Fruit fly (Drosophila melanogaster) whole organism, embryonic: ENCODE data around the gene tipE.

ENCODE experiments used
- B-H2 ChIP-seq: fragments of 200-800 bp; sonication (Bioruptor generic); optimal IDR thresholded peaks from 2 replicates; lab custom pipeline; 2018; ENCODE audit warnings: missing biosample characterization, mild to moderate bottlenecking, missing genetic modification characterization
- CG11093 ChIP-seq: fragments of 200-800 bp; sonication (Bioruptor generic); IDR thresholded peaks from 3 replicates; pipeline ENCODE4 v1.3.6; 2022; ENCODE audit warnings: missing biosample characterization, missing genetic modification characterization
- CG11695 ChIP-seq: fragments of 200-800 bp; sonication (Bioruptor generic); IDR thresholded peaks from 3 replicates; pipeline ENCODE4 v1.3.6; 2022; ENCODE audit warnings: missing biosample characterization, missing genetic modification characterization
- CG12155 ChIP-seq: fragments of 200-800 bp; sonication (Bioruptor generic); optimal IDR thresholded peaks from 3 replicates; lab custom pipeline; 2016; ENCODE audit warnings: missing biosample characterization, missing genetic modification characterization
- CG12391 ChIP-seq: fragments of 200-800 bp; sonication (Bioruptor generic); optimal IDR thresholded peaks from 3 replicates; lab custom pipeline; 2018; ENCODE audit warnings: missing biosample characterization, mild to moderate bottlenecking, missing genetic modification characterization, moderate library complexity
- CG12659 ChIP-seq: fragments of 200-800 bp; sonication (Bioruptor generic); optimal IDR thresholded peaks from 3 replicates; lab custom pipeline; 2017; ENCODE audit warnings: mild to moderate bottlenecking, missing biosample characterization, missing genetic modification reagents, missing genetic modification characterization
- CG15269 ChIP-seq: fragments of 200-800 bp; sonication (Bioruptor generic); optimal IDR thresholded peaks from 2 replicates; lab custom pipeline; 2018; ENCODE audit warnings: missing biosample characterization, mild to moderate bottlenecking, missing genetic modification characterization, moderate library complexity
- CG15514 ChIP-seq: fragments of 200-800 bp; sonication (Bioruptor generic); optimal IDR thresholded peaks from 3 replicates; lab custom pipeline; 2017; ENCODE audit warnings: missing biosample characterization, missing genetic modification characterization, mild to moderate bottlenecking, moderate library complexity, missing genetic modification reagents
- CG15601 ChIP-seq: fragments of 200-800 bp; sonication (Bioruptor generic); optimal IDR thresholded peaks from 3 replicates; lab custom pipeline; 2019; ENCODE audit warnings: missing biosample characterization, mild to moderate bottlenecking, missing genetic modification characterization, moderate library complexity
- CG17186 ChIP-seq: fragments of 200-800 bp; sonication (Bioruptor generic); optimal IDR thresholded peaks from 3 replicates; lab custom pipeline; 2017; ENCODE audit warnings: missing biosample characterization, missing genetic modification reagents, missing genetic modification characterization
- CG17385 ChIP-seq: fragments of 200-800 bp; sonication (Bioruptor generic); optimal IDR thresholded peaks from 3 replicates; lab custom pipeline; 2018; ENCODE audit warnings: missing biosample characterization, mild to moderate bottlenecking, missing genetic modification characterization
- CG18599 ChIP-seq: fragments of 200-800 bp; sonication (Bioruptor generic); optimal IDR thresholded peaks from 3 replicates; lab custom pipeline; 2017; ENCODE audit warnings: missing biosample characterization, missing genetic modification characterization, mild to moderate bottlenecking, moderate library complexity, missing genetic modification reagents
- CG2889 ChIP-seq: fragments of 200-800 bp; sonication (Bioruptor generic); IDR thresholded peaks from 3 replicates; pipeline ENCODE4 v1.3.6; 2022; ENCODE audit warnings: missing biosample characterization, missing genetic modification characterization
- CG31365 ChIP-seq: fragments of 200-800 bp; sonication (Bioruptor generic); optimal IDR thresholded peaks from 2 replicates; lab custom pipeline; 2018; ENCODE audit warnings: missing biosample characterization, mild to moderate bottlenecking, missing genetic modification characterization
- CG34224 ChIP-seq: fragments of 200-800 bp; sonication (Bioruptor generic); IDR thresholded peaks from 3 replicates; pipeline ENCODE4 v1.3.6; 2022; ENCODE audit warnings: missing biosample characterization, missing genetic modification characterization; ENCODE audit not compliant: partially characterized antibody
- CG3726 ChIP-seq: fragments of 200-800 bp; sonication (Bioruptor generic); IDR thresholded peaks from 3 replicates; pipeline ENCODE4, ENCODE4 v1.3.6; 2022; ENCODE audit warnings: missing biosample characterization, missing genetic modification characterization
- CG6272 ChIP-seq: fragments of 200-800 bp; sonication (Bioruptor generic); IDR thresholded peaks from 2 replicates; pipeline ENCODE4 v1.3.6; 2022; ENCODE audit warnings: missing biosample characterization, missing genetic modification characterization
- CG6689 ChIP-seq: fragments of 200-800 bp; sonication (Bioruptor generic); IDR thresholded peaks from 2 replicates; pipeline ENCODE4 v1.3.6; 2022; ENCODE audit warnings: missing biosample characterization, missing genetic modification characterization
- CG8089 ChIP-seq: fragments of 200-800 bp; sonication (Bioruptor generic); optimal IDR thresholded peaks from 3 replicates; lab custom pipeline; 2016; ENCODE audit warnings: missing biosample characterization, missing genetic modification characterization
- CG8765 ChIP-seq: fragments of 200-800 bp; sonication (Bioruptor generic); IDR thresholded peaks from 2 replicates; pipeline ENCODE4 v1.3.6; 2022; ENCODE audit warnings: missing biosample characterization, missing genetic modification characterization
- D19B ChIP-seq: fragments of 200-800 bp; sonication (Bioruptor generic); optimal IDR thresholded peaks from 2 replicates; lab custom pipeline; 2017; ENCODE audit warnings: missing biosample characterization, mild to moderate bottlenecking, missing genetic modification characterization
- Elba2 ChIP-seq: fragments of 200-800 bp; sonication (Bioruptor generic); optimal IDR thresholded peaks from 3 replicates; lab custom pipeline; 2016; ENCODE audit warnings: missing biosample characterization, missing genetic modification characterization
- GATAe ChIP-seq: fragments of 200-800 bp; sonication (Bioruptor generic); conservative IDR thresholded peaks from 2 replicates; pipeline ENCODE4 v1.3.6; 2022; ENCODE audit warnings: missing biosample characterization, missing genetic modification characterization
- HmgD ChIP-seq: fragments of 200-800 bp; sonication (Bioruptor generic); optimal IDR thresholded peaks from 3 replicates; lab custom pipeline; 2016; ENCODE audit warnings: missing biosample characterization, missing genetic modification characterization
- Hmx ChIP-seq: fragments of 200-800 bp; sonication (Bioruptor generic); optimal IDR thresholded peaks from 2 replicates; lab custom pipeline; 2016; ENCODE audit warnings: missing biosample characterization, missing genetic modification characterization
- Hr78 ChIP-seq, 2 experiments: fragments of 200-800 bp in 1 of 2; fragments of >200 bp in 1 of 2; sonication (Bioruptor generic) in 1 of 2; optimal IDR thresholded peaks; 2 replicates each; lab custom pipeline; 2017 to 2019; ENCODE audit warnings: missing biosample characterization in 2 of 2, missing genetic modification characterization in 2 of 2, mild to moderate bottlenecking in 1 of 2, moderate library complexity in 1 of 2
- Oaz ChIP-seq: fragments of 200-800 bp; sonication (Bioruptor generic); IDR thresholded peaks from 2 replicates; pipeline ENCODE4 v1.3.6; 2022; ENCODE audit warnings: missing biosample characterization, missing genetic modification characterization
- Rfx ChIP-seq: fragments of 200-800 bp; sonication (Bioruptor generic); IDR thresholded peaks from 2 replicates; pipeline ENCODE4 v1.3.6; 2022; ENCODE audit warnings: missing biosample characterization, missing genetic modification characterization
- Sox100B ChIP-seq: fragments of 200-800 bp; sonication (Bioruptor generic); optimal IDR thresholded peaks from 3 replicates; lab custom pipeline; 2018; ENCODE audit warnings: missing biosample characterization, mild to moderate bottlenecking, missing genetic modification characterization
- Xbp1 ChIP-seq: fragments of 200-800 bp; sonication (Bioruptor generic); optimal IDR thresholded peaks from 3 replicates; lab custom pipeline; 2016; ENCODE audit warnings: missing biosample characterization, mild to moderate bottlenecking, missing genetic modification characterization
- ase ChIP-seq: fragments of 200-800 bp; sonication (Bioruptor generic); IDR thresholded peaks from 3 replicates; pipeline ENCODE4 v1.3.6; 2022; ENCODE audit warnings: missing biosample characterization, missing genetic modification characterization
- br ChIP-seq: fragments of >200 bp; optimal IDR thresholded peaks from 2 replicates; lab custom pipeline; 2017
- chn ChIP-seq: fragments of 200-800 bp; sonication (Bioruptor generic); optimal IDR thresholded peaks from 2 replicates; lab custom pipeline; 2016; ENCODE audit warnings: missing biosample characterization, missing genetic modification characterization
- disco-r ChIP-seq: fragments of 200-800 bp; sonication (Bioruptor generic); optimal IDR thresholded peaks from 2 replicates; lab custom pipeline; 2016; ENCODE audit warnings: missing biosample characterization, missing genetic modification characterization
- dm ChIP-seq: fragments of 200-800 bp; sonication (Bioruptor generic); optimal IDR thresholded peaks from 3 replicates; lab custom pipeline; 2016; ENCODE audit warnings: missing biosample characterization, missing genetic modification characterization
- eyg ChIP-seq: fragments of 200-800 bp; sonication (Bioruptor generic); optimal IDR thresholded peaks from 3 replicates; lab custom pipeline; 2016; ENCODE audit warnings: missing biosample characterization, missing genetic modification characterization
- fru ChIP-seq: fragments of >200 bp; optimal IDR thresholded peaks from 2 replicates; lab custom pipeline; 2017
- fu2 ChIP-seq: fragments of 200-800 bp; sonication (Bioruptor generic); optimal IDR thresholded peaks from 2 replicates; lab custom pipeline; 2016; ENCODE audit warnings: missing biosample characterization, missing genetic modification characterization
- h ChIP-seq: fragments of >200 bp; optimal IDR thresholded peaks from 2 replicates; lab custom pipeline; 2017
- hth ChIP-seq: fragments of >200 bp; optimal IDR thresholded peaks from 2 replicates; lab custom pipeline; 2017; ENCODE audit warnings: inconsistent platforms
- jing ChIP-seq: fragments of 200-800 bp; sonication (Bioruptor generic); optimal IDR thresholded peaks from 2 replicates; lab custom pipeline; 2018; ENCODE audit warnings: missing biosample characterization, mild to moderate bottlenecking, missing genetic modification characterization
- lbe ChIP-seq: fragments of 200-800 bp; sonication (Bioruptor generic); optimal IDR thresholded peaks from 2 replicates; lab custom pipeline; 2016; ENCODE audit warnings: missing biosample characterization, mild to moderate bottlenecking, missing genetic modification characterization
- lmd ChIP-seq: fragments of 200-800 bp; sonication (Bioruptor generic); IDR thresholded peaks from 2 replicates; pipeline ENCODE4 v1.3.6; 2022; ENCODE audit warnings: missing biosample characterization, missing genetic modification characterization
- oc ChIP-seq: fragments of 200-800 bp; sonication (Bioruptor generic); optimal IDR thresholded peaks from 2 replicates; lab custom pipeline; 2018; ENCODE audit warnings: missing biosample characterization, mild to moderate bottlenecking, missing genetic modification characterization, moderate library complexity
- onecut ChIP-seq: fragments of 200-800 bp; sonication (Bioruptor generic); IDR thresholded peaks from 2 replicates; pipeline ENCODE4 v1.3.6; 2022; ENCODE audit warnings: missing biosample characterization, missing genetic modification characterization
- pho ChIP-seq: fragments of 200-800 bp; sonication (Bioruptor generic); optimal IDR thresholded peaks from 2 replicates; lab custom pipeline; 2016; ENCODE audit warnings: missing biosample characterization, missing genetic modification characterization
- sima ChIP-seq: fragments of 200-800 bp; sonication (Bioruptor generic); optimal IDR thresholded peaks from 2 replicates; lab custom pipeline; 2016; ENCODE audit warnings: missing biosample characterization, missing genetic modification characterization
- slp2 ChIP-seq: fragments of 200-800 bp; sonication (Bioruptor generic); optimal IDR thresholded peaks from 2 replicates; lab custom pipeline; 2016; ENCODE audit warnings: missing biosample characterization, missing genetic modification characterization
- tna ChIP-seq: fragments of 200-800 bp; sonication (Bioruptor generic); IDR thresholded peaks from 2 replicates; pipeline ENCODE4 v1.3.6; 2022; ENCODE audit warnings: missing biosample characterization, missing genetic modification characterization; ENCODE audit not compliant: partially characterized antibody
- trh ChIP-seq: fragments of 200-800 bp; sonication (Bioruptor generic); optimal IDR thresholded peaks from 2 replicates; lab custom pipeline; 2016; ENCODE audit warnings: missing biosample characterization, missing genetic modification characterization
- tx ChIP-seq: fragments of 200-800 bp; sonication (Bioruptor generic); optimal IDR thresholded peaks from 2 replicates; lab custom pipeline; 2016; ENCODE audit warnings: missing biosample characterization, missing genetic modification characterization
- vvl ChIP-seq: fragments of 200-800 bp; sonication (Bioruptor generic); IDR thresholded peaks from 2 replicates; pipeline ENCODE4 v1.3.6; 2022; ENCODE audit warnings: missing biosample characterization, missing genetic modification characterization
- zfh1 ChIP-seq: fragments of 200-800 bp; sonication (Bioruptor generic); IDR thresholded peaks from 3 replicates; pipeline ENCODE4 v1.3.6; 2022; ENCODE audit warnings: missing biosample characterization, missing genetic modification characterization

The tipE gene

dm6 chr3L:4186659-4187058 lies 1.6 kb upstream of the tipE start, which contains the start of gene VhaM9.7-c (continued):
- TF ChIP-seq CG6272 (GFP tag; lab: Robert Waterston, UW) (no peak), Oaz (GFP tag; lab: Robert Waterston, UW) (no peak), eyg (no peak), CG15514 (peak; percentile 47), sima (GFP tag; lab: Kevin White, UChicago) (no peak), CG18599 (GFP tag; lab: Kevin White, UChicago) (peak; percentile 28), CG17186 (GFP tag; lab: Kevin White, UChicago) (peak; percentile 19), Xbp1 (peak; percentile 53), CG17385 (peak; percentile 56), lmd (peak; percentile 12; the same call in 1 of the 2 replicates), vvl (peak; percentile 65), CG34224 (GFP tag; lab: Robert Waterston, UW) (peak; percentile 15; the same call in 1 of the 3 replicates), zfh1 (GFP tag; lab: Robert Waterston, UW) (0 out of 3 replicates have a peak, but pooled peaks have one; percentile 38), CG2889 (GFP tag; lab: Robert Waterston, UW) (no peak), CG8765 (GFP tag; lab: Robert Waterston, UW) (no peak), dm (GFP tag; lab: Kevin White, UChicago) (peak; percentile 0), GATAe (no peak), br (lab: Kevin White, UChicago) (no peak), CG3726 (no peak), CG31365 (tag; lab: Kevin White, UChicago) (no peak), CG8089 (GFP tag; lab: Kevin White, UChicago) (peak; percentile 19), jing (no peak), CG12659 (peak; percentile 55), Hmx (no peak), CG6689 (GFP tag; lab: Robert Waterston, UW) (no peak), Hr78 (GFP tag; optimal IDR thresholded peaks at IDR 0.05; lab: Kevin White, UChicago) (no peak), tx (GFP tag; lab: Kevin White, UChicago) (no peak), B-H2 (GFP tag; lab: Kevin White, UChicago) (peak; percentile 70), Sox100B (GFP tag; lab: Kevin White, UChicago) (no peak), CG11695 (GFP tag; lab: Robert Waterston, UW) (no peak), oc (tag; lab: Kevin White, UChicago) (no peak), CG15269 (tag; lab: Kevin White, UChicago) (no peak), Elba2 (GFP tag; lab: Kevin White, UChicago) (no peak), hth (lab: Kevin White, UChicago) (no peak), HmgD (GFP tag; lab: Kevin White, UChicago) (peak; percentile 20), pho (GFP tag; lab: Kevin White, UChicago) (no peak), CG12155 (GFP tag; lab: Kevin White, UChicago) (peak; percentile 28), chn (GFP tag; lab: Kevin White, UChicago) (no peak), CG12391 (tag; lab: Kevin White, UChicago) (peak; percentile 16), h (no peak), CG15601 (tag; lab: Kevin White, UChicago) (peak; percentile 9), D19B (GFP tag; lab: Kevin White, UChicago) (no peak), Rfx (peak; percentile 72), trh (GFP tag; lab: Kevin White, UChicago) (no peak), disco-r (GFP tag; lab: Kevin White, UChicago) (no peak), tna (GFP tag; lab: Robert Waterston, UW) (no peak), fu2 (GFP tag; lab: Kevin White, UChicago) (peak; percentile 53), slp2 (GFP tag; lab: Kevin White, UChicago) (no peak), ase (GFP tag; lab: Robert Waterston, UW) (no peak), fru (lab: Kevin White, UChicago) (no peak), CG11093 (GFP tag; lab: Robert Waterston, UW) (no peak), onecut (GFP tag; lab: Robert Waterston, UW) (peak; percentile 54; the same call in 1 of the 2 replicates), lbe (GFP tag; lab: Kevin White, UChicago) (no peak)
